Fruit fly (Drosophila melanogaster): ENCODE results near the gene CG13059.

- no peak for TF ChIP-seq Sin3A (optimal IDR thresholded peaks at IDR 0.05)
- no peak for TF ChIP-seq psq (optimal IDR thresholded peaks at IDR 0.05)
- TF ChIP-seq ttk (optimal IDR thresholded peaks at IDR 0.05): no peak
Observed at dm6 chr3L:16303078-16303477, 20.4 kb upstream of the CG13059 start, which contains the start of gene CG13044.

Measured in Kc167 (cell line).